Worm (Caenorhabditis elegans) whole organism, early embryonic: Measurements from ENCODE around the gene vps-50.

Source experiments
- F13C5.2 ChIP-seq: sonication (generic microtip); optimal IDR thresholded peaks from 2 replicates; lab custom pipeline; 2017; ENCODE audit warnings: mild to moderate bottlenecking, missing genetic modification characterization, inconsistent platforms, missing compliant biosample characterization
- aly-1 ChIP-seq: sonication (generic microtip); optimal IDR thresholded peaks from 2 replicates; lab custom pipeline; 2016; ENCODE audit warnings: missing genetic modification characterization, missing compliant biosample characterization
- ama-1 ChIP-seq: fragments of 150-350 bp; optimal IDR thresholded peaks from 2 replicates; lab custom pipeline; 2014
- ceh-36 ChIP-seq: sonication (generic microtip); optimal IDR thresholded peaks from 2 replicates; lab custom pipeline; 2016; ENCODE audit warnings: missing genetic modification characterization, inconsistent platforms, missing compliant biosample characterization
- ets-7 ChIP-seq: sonication (generic microtip); optimal IDR thresholded peaks from 2 replicates; lab custom pipeline; 2016; ENCODE audit warnings: missing genotype, missing genetic modification characterization, missing compliant biosample characterization
- hmbx-1 ChIP-seq: sonication (generic microtip); optimal IDR thresholded peaks from 2 replicates; lab custom pipeline; 2016; ENCODE audit warnings: mild to moderate bottlenecking, missing genetic modification characterization, missing compliant biosample characterization
- hnd-1 ChIP-seq: sonication (generic microtip); optimal IDR thresholded peaks from 2 replicates; lab custom pipeline; 2016; ENCODE audit warnings: missing genetic modification characterization, missing compliant biosample characterization
- pes-1 ChIP-seq: fragments of 200-800 bp; sonication (Bioruptor generic); IDR thresholded peaks from 2 replicates; pipeline ENCODE4 v1.3.6; 2022; ENCODE audit warnings: missing genetic modification reagents, missing genetic modification characterization, missing compliant biosample characterization
- scrt-1 ChIP-seq: fragments of 200-800 bp; sonication (Bioruptor generic); IDR thresholded peaks from 2 replicates; pipeline ENCODE4 v1.3.6; 2022; ENCODE audit warnings: missing genetic modification characterization, missing compliant biosample characterization
- tbx-11 ChIP-seq: fragments of 200-800 bp; sonication (Bioruptor generic); IDR thresholded peaks from 2 replicates; pipeline ENCODE4 v1.3.6; 2022; ENCODE audit warnings: missing genetic modification characterization, missing compliant biosample characterization
- tbx-37 ChIP-seq: fragments of 200-800 bp; sonication (Bioruptor generic); conservative IDR thresholded peaks from 2 replicates; pipeline ENCODE4 v1.3.6; 2022; ENCODE audit warnings: missing genetic modification reagents, missing genetic modification characterization, missing compliant biosample characterization
- tra-4 ChIP-seq: sonication (generic microtip); optimal IDR thresholded peaks from 2 replicates; lab custom pipeline; 2017; ENCODE audit warnings: missing genetic modification characterization, missing compliant biosample characterization

ce11 chrIII:10894220-10894619, 25.2 kb downstream of the vps-50 start, which contains the start of gene fbxb-87:
- TF ChIP-seq ama-1 (no peak), scrt-1 (no peak), ets-7 (no peak), aly-1 (tag; lab: Kevin White, UChicago) (no peak), tbx-11 (GFP tag; lab: Robert Waterston, UW) (no peak), hnd-1 (tag; lab: Kevin White, UChicago) (no peak), hmbx-1 (tag; lab: Kevin White, UChicago) (no peak), tra-4 (tag; lab: Kevin White, UChicago) (no peak), ceh-36 (tag; lab: Kevin White, UChicago) (no peak), pes-1 (GFP tag; lab: Robert Waterston, UW) (no peak), F13C5.2 (tag; lab: Kevin White, UChicago) (no peak), tbx-37 (GFP tag; lab: Robert Waterston, UW) (no peak)
